Worm (Caenorhabditis elegans) whole organism, late embryonic: ENCODE results near the gene C32D5.14.

Source experiments
- T23F11.4 ChIP-seq: fragments of 200-800 bp; sonication (Bioruptor generic); optimal IDR thresholded peaks from 2 replicates; lab custom pipeline; 2018; ENCODE audit warnings: mild to moderate bottlenecking, missing genetic modification characterization, missing compliant biosample characterization
- gmeb-2 ChIP-seq: sonication (generic microtip); optimal IDR thresholded peaks from 2 replicates; lab custom pipeline; 2016; ENCODE audit warnings: missing genetic modification characterization, inconsistent platforms, missing compliant biosample characterization
- hlh-6 ChIP-seq: sonication (generic microtip); optimal IDR thresholded peaks from 2 replicates; lab custom pipeline; 2016; ENCODE audit warnings: missing genotype, missing genetic modification characterization, missing compliant biosample characterization
- ref-2 ChIP-seq: sonication (generic microtip); optimal IDR thresholded peaks from 2 replicates; lab custom pipeline; 2016; ENCODE audit warnings: missing genetic modification characterization, missing compliant biosample characterization

DNA sequence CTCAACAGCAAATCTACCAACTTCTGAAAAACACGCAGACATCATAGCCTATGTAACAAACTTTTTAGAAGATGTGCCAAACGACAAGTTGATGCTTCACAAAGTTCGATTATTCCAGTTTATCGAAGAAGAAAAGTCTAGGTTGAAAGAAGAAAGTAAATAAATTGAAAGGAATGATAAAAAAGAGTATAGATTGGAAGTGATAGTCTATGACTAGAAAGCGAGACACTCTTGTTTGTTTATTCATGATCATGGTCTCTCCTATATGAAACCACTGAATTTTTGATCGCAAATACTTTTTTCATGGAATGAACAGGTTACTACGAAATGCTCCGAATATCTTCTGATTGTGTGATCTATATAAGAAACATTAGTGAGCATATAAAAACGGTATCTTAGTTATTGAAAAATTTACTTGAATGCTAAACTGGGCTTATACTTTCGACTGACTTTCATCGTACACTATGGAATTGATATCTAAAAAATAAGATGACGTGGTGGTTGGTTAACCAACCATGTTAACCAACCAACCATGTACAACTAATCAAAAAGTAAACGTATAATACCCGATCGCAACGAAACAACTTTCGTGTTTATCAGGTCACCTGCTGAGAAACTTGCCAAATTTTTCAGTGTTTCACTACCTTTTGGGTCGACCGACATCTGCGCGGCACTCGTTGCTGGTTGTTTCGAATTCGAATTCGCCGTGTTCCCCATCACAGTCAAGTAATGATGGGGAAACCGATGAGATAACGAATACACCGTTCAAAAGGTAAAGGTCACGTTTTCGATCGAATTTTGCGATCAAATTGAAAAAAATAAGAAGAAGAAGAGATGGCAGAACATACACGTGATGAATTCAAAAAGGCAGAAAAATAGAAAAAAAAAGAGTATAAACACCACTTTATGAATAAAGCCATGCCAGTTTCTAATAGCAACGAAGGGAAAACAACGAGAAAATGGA, 10.2 kb downstream of the C32D5.14 start, which contains the start of gene C32D5.8:
- TF ChIP-seq T23F11.4 (GFP tag; lab: Kevin White, UChicago) (no peak), hlh-6 (tag; lab: Kevin White, UChicago) (no peak), gmeb-2 (no peak), ref-2 (tag; lab: Kevin White, UChicago) (no peak)
